Worm (Caenorhabditis elegans) whole organism, L4/young adult: Measurements from ENCODE around the gene hut-1.

Experiments
- dao-5 ChIP-seq: sonication (generic microtip); optimal IDR thresholded peaks from 2 replicates; lab custom pipeline; 2016; ENCODE audit warnings: missing genotype, missing genetic modification characterization, moderate library complexity, missing compliant biosample characterization
- him-1 ChIP-seq: sonication (generic microtip); optimal IDR thresholded peaks from 2 replicates; lab custom pipeline; 2016; ENCODE audit warnings: missing genotype, missing genetic modification reagents, missing genetic modification characterization, missing compliant biosample characterization

DNA sequence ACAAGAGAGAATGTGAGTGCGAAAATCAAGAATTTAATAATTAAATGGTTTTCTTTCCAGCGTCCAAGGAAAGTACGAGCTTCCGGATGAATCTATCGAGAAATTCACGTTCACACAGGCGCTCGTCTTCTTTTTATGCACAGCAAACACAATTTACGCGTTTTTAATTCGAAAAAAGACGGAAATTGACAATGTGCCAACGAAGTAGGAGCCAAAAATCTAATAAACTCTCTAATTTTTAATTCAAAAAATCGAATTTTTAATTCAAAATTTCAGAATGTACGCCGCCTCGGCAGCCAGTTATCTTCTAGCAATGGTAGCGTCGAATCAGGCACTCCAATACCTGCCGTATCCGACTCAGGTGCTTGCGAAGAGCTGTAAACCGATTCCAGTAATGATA, 322 bp downstream of the hut-1 start:
- no peak for TF ChIP-seq dao-5 (tag; lab: Kevin White, UChicago)
- TF ChIP-seq him-1 = no peak
